Worm (Caenorhabditis elegans): ENCODE data around the gene C54D10.13.

The C54D10.13 gene

ce11 chrV:12465399-12465798 lies 33.3 kb upstream of the C54D10.13 start (continued):
- TF ChIP-seq aptf-2 (GFP tag; conservative IDR thresholded peaks at IDR 0.05), result no peak
- peak; percentile 2 for TF ChIP-seq ZK185.1 (tag; optimal IDR thresholded peaks at IDR 0.05; ENCODE audit: poor library complexity, severe bottlenecking)
- TF ChIP-seq xnd-1 (tag; optimal IDR thresholded peaks at IDR 0.05), result no peak
- no peak for TF ChIP-seq Y79H2A.3 (GFP tag; conservative IDR thresholded peaks at IDR 0.05)
- TF ChIP-seq nfyb-1 (GFP tag; IDR thresholded peaks at IDR 0.05), result peak; percentile 60; the same call in 1 of the 2 replicates
- peak; percentile 0 for TF ChIP-seq ztf-22 (GFP tag; optimal IDR thresholded peaks at IDR 0.05)
- TF ChIP-seq rcor-1 (GFP tag; IDR thresholded peaks at IDR 0.05), result 0 out of 2 replicates have a peak, but pooled peaks have one; percentile 32
- TF ChIP-seq atf-7 (tag; optimal IDR thresholded peaks at IDR 0.05), result peak; percentile 48
- TF ChIP-seq F10E7.11 (tag; optimal IDR thresholded peaks at IDR 0.05), result peak; percentile 15
- peak; percentile 77 for TF ChIP-seq K11D2.4 (GFP tag; IDR thresholded peaks at IDR 0.05)
- 0 out of 2 replicates have a peak, but pooled peaks have one; percentile 28 for TF ChIP-seq B0336.3 (GFP tag; IDR thresholded peaks at IDR 0.05)
- TF ChIP-seq Y56A3A.18 (GFP tag; IDR thresholded peaks at IDR 0.05), result 0 out of 2 replicates have a peak, but pooled peaks have one; percentile 25

- TF ChIP-seq lin-26 (GFP tag; IDR thresholded peaks at IDR 0.05) (no peak), F10E7.11 (tag; optimal IDR thresholded peaks at IDR 0.05) (no peak), zfh-2 (GFP tag; conservative IDR thresholded peaks at IDR 0.05) (0 out of 2 replicates have a peak, but pooled peaks have one; percentile 21)
These were observed 30.8 kb upstream of the C54D10.13 start, which contains the start of gene egl-10 for ce11 chrV:12462908-12463307. Gene egl-10, minus strand, starts transcription at chrV:12463008.

DNA sequence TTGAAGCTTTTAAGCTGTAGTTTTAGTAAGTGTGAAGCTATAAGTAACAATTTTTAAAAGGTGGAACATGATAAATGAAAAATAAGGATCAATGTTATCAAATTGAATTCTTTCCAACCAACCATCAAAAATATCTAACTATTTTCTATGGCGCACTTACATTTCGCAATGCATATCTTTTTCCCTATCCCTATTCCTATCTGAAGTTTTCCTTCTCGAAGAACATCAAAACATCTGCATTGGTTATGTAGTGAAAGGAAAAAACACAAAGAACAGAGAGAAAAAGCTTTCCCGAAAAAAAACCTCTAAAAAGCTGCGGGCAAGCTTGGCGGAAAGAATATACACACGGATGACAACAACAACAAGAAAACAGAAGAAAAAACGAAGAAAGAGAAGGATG lies 28.5 kb upstream of the C54D10.13 start:
- TF ChIP-seq ztf-18 (tag; optimal IDR thresholded peaks at IDR 0.05) (no peak), lir-1 (GFP tag; conservative IDR thresholded peaks at IDR 0.05) (no peak), lin-35 (GFP tag; optimal IDR thresholded peaks at IDR 0.05) (peak in 1 of 3 experiments; percentile 38), mes-4 (tag; optimal IDR thresholded peaks at IDR 0.05) (no peak), cebp-1 (GFP tag; IDR thresholded peaks at IDR 0.05) (no peak), cebp-1 (tag; optimal IDR thresholded peaks at IDR 0.05) (peak; percentile 76)

ce11 chrV:12455695-12456094 lies 23.6 kb upstream of the C54D10.13 start:
- TF ChIP-seq egrh-3 (GFP tag; IDR thresholded peaks at IDR 0.05) (peak; percentile 81; the same call in 1 of the 2 replicates), hmg-1.2 (GFP tag; IDR thresholded peaks at IDR 0.05) (0 out of 2 replicates have a peak, but pooled peaks have one; percentile 4), B0019.2 (GFP tag; conservative IDR thresholded peaks at IDR 0.05) (no peak)

DNA sequence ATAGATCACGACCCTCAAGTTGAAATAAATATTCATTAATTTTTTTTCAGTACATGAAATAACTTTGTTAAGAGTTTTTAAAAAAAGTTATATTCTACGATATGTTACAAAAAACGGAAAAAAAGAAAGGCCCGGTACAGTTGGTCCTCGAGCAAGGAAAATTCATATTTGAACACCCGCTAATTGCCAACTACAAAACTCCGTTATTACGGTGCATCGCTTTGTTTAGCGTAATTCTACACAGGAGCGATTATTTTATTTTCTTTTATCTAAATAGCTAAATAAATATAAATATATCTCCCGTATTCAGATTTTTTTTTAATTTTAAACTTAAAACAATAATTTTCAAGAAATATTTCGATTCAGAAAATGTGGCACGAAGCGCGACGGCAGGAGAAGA lies 18.4 kb upstream of the C54D10.13 start, which contains the start of gene F28C1.1:
Gene F28C1.1 (plus strand): TSS at position 365 of the 400 bp plus-strand sequence.
- TF ChIP-seq let-526 (GFP tag; IDR thresholded peaks at IDR 0.05) (no peak), dpl-1 (GFP tag; optimal IDR thresholded peaks at IDR 0.05) (peak; percentile 7), nhr-80 (tag; optimal IDR thresholded peaks at IDR 0.05) (no peak), hlh-12 (tag; optimal IDR thresholded peaks at IDR 0.05) (no peak), rcor-1 (GFP tag; IDR thresholded peaks at IDR 0.05) (no peak), attf-3 (GFP tag; conservative IDR thresholded peaks at IDR 0.05) (peak; percentile 93), atf-7 (tag; optimal IDR thresholded peaks at IDR 0.05) (no peak), F23B12.7 (tag; optimal IDR thresholded peaks at IDR 0.05; ENCODE audit: insufficient read depth) (no peak), efl-1 (GFP tag; optimal IDR thresholded peaks at IDR 0.05) (peak; percentile 51)

DNA sequence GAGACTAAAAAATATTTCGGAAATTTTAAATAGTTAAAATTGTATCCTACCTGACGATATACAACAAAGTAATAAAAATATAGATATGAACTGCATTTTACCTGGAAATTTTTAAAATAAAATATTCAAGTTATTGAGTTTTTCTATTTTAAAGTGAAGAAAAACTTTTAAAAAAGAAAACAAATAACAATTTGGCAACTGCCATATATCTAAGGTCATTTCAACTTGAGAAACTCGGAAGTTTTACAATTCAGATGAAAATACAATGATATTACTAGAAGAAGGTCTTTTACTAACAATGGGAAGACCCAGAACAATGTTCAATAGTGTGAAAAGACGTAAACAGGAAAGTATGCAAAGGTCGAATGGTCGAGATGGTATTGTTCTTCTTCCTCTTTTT lies 17.8 kb upstream of the C54D10.13 start, which contains the start of gene C54D10.10:
Gene C54D10.10 (minus strand): TSS at position 101 of the 400 bp plus-strand sequence.
- TF ChIP-seq madf-8 (GFP tag; conservative IDR thresholded peaks at IDR 0.05) (no peak), hmg-1.2 (GFP tag; IDR thresholded peaks at IDR 0.05) (no peak), ztf-18 (tag; optimal IDR thresholded peaks at IDR 0.05) (no peak), B0336.3 (GFP tag; IDR thresholded peaks at IDR 0.05) (no peak), madf-3 (GFP tag; IDR thresholded peaks at IDR 0.05) (no peak), B0019.2 (GFP tag; conservative IDR thresholded peaks at IDR 0.05) (no peak), ztf-6 (GFP tag; IDR thresholded peaks at IDR 0.05) (no peak), hmg-20 (GFP tag; IDR thresholded peaks at IDR 0.05) (no peak), Y79H2A.3 (GFP tag; conservative IDR thresholded peaks at IDR 0.05) (no peak), ztf-26 (tag; optimal IDR thresholded peaks at IDR 0.05) (no peak), dpl-1 (GFP tag; optimal IDR thresholded peaks at IDR 0.05) (no peak), ekl-4 (GFP tag; IDR thresholded peaks at IDR 0.05) (no peak), akir-1 (GFP tag; optimal IDR thresholded peaks at IDR 0.05) (no peak), attf-5 (GFP tag; optimal IDR thresholded peaks at IDR 0.05) (no peak), T26A5.8 (tag; optimal IDR thresholded peaks at IDR 0.05) (no peak), F22D6.2 (tag; optimal IDR thresholded peaks at IDR 0.05) (no peak)
